Worm (Caenorhabditis elegans) whole organism, L2 larva: Measurements from ENCODE around the gene trx-2.

Experiments used
- R02D3.7 ChIP-seq: fragments of 150-350 bp; optimal IDR thresholded peaks from 2 replicates; lab custom pipeline; 2014; ENCODE audit warnings: missing biosample characterization, missing genetic modification characterization
- elt-1 ChIP-seq: fragments of 150-350 bp; optimal IDR thresholded peaks from 2 replicates; lab custom pipeline; 2014; ENCODE audit warnings: missing biosample characterization, missing genetic modification characterization
- elt-3 ChIP-seq: sonication (generic microtip); optimal IDR thresholded peaks from 2 replicates; lab custom pipeline; 2017; ENCODE audit warnings: missing biosample characterization, missing genetic modification characterization
- mdl-1 ChIP-seq, 2 experiments: fragments of 150-350 bp in 1 of 2; sonication (generic microtip) in 1 of 2; optimal IDR thresholded peaks; 2 replicates each; lab custom pipeline; 2017; ENCODE audit warnings: missing biosample characterization in 2 of 2, missing genetic modification characterization in 2 of 2
- nhr-11 ChIP-seq: fragments of 150-350 bp; optimal IDR thresholded peaks from 2 replicates; lab custom pipeline; 2014; ENCODE audit warnings: missing biosample characterization, missing genetic modification characterization
- nhr-129 ChIP-seq: fragments of 150-350 bp; optimal IDR thresholded peaks from 2 replicates; lab custom pipeline; 2014; ENCODE audit warnings: missing biosample characterization, missing genetic modification characterization
- nhr-237 ChIP-seq: fragments of 150-350 bp; optimal IDR thresholded peaks from 2 replicates; lab custom pipeline; 2014; ENCODE audit warnings: missing biosample characterization, missing genetic modification characterization
- zag-1 ChIP-seq: fragments of 150-350 bp; optimal IDR thresholded peaks from 2 replicates; lab custom pipeline; 2014; ENCODE audit warnings: missing biosample characterization, missing genetic modification characterization

- TF ChIP-seq mdl-1 (tag; optimal IDR thresholded peaks at IDR 0.05; lab: Kevin White, UChicago), result no peak
- TF ChIP-seq nhr-11 (tag; lab: Kevin White, UChicago), result no peak
- no peak for TF ChIP-seq R02D3.7 (tag; lab: Kevin White, UChicago)
- TF ChIP-seq elt-3 (tag; lab: Kevin White, UChicago), result no peak
- no peak for TF ChIP-seq nhr-129 (tag; lab: Kevin White, UChicago)
- TF ChIP-seq elt-1, result no peak
- no peak for TF ChIP-seq zag-1 (tag; lab: Kevin White, UChicago)
- TF ChIP-seq nhr-237, result no peak
These were observed 34.4 kb upstream of the trx-2 start for ce11 chrV:10280112-10280511.
